Worm (Caenorhabditis elegans) whole organism, mixed stage, embryonic: ENCODE measurements around the gene C16C8.26.

Experiments used
- M03D4.4 ChIP-seq: sonication (generic microtip); optimal IDR thresholded peaks from 2 replicates; lab custom pipeline; 2017; ENCODE audit warnings: mild to moderate bottlenecking, missing genetic modification characterization, missing compliant biosample characterization
- bed-3 ChIP-seq: fragments of 200-800 bp; sonication (Bioruptor generic); optimal IDR thresholded peaks from 3 replicates; lab custom pipeline; 2018; ENCODE audit warnings: mild to moderate bottlenecking, missing genetic modification characterization, moderate library complexity, missing compliant biosample characterization
- blmp-1 ChIP-seq: fragments of 150-350 bp; optimal IDR thresholded peaks from 2 replicates; lab custom pipeline; 2014; ENCODE audit warnings: missing biosample characterization, missing genetic modification characterization
- ceh-39 ChIP-seq: fragments of 150-350 bp; optimal IDR thresholded peaks from 2 replicates; lab custom pipeline; 2014; ENCODE audit warnings: missing biosample characterization, missing genetic modification characterization
- ceh-43 ChIP-seq: fragments of 200-800 bp; sonication (Bioruptor generic); optimal IDR thresholded peaks from 2 replicates; lab custom pipeline; 2018; ENCODE audit warnings: mild to moderate bottlenecking, missing genetic modification characterization, moderate library complexity, missing compliant biosample characterization
- ceh-83 ChIP-seq: fragments of 200-800 bp; sonication (Bioruptor generic); optimal IDR thresholded peaks from 2 replicates; lab custom pipeline; 2018; ENCODE audit warnings: mild to moderate bottlenecking, missing genetic modification characterization, missing compliant biosample characterization
- ces-1 ChIP-seq: fragments of 150-350 bp; optimal IDR thresholded peaks from 2 replicates; lab custom pipeline; 2014; ENCODE audit warnings: missing biosample characterization, missing genetic modification reagents, missing genetic modification characterization
- cnd-1 ChIP-seq: fragments of 200-800 bp; sonication (Bioruptor generic); optimal IDR thresholded peaks from 2 replicates; lab custom pipeline; 2018; ENCODE audit warnings: mild to moderate bottlenecking, missing genetic modification characterization, missing compliant biosample characterization
- drap-1 ChIP-seq: fragments of 200-800 bp; sonication (Bioruptor generic); optimal IDR thresholded peaks from 3 replicates; lab custom pipeline; 2018; ENCODE audit warnings: mild to moderate bottlenecking, missing genetic modification characterization, missing compliant biosample characterization
- elt-1 ChIP-seq: sonication (generic microtip); optimal IDR thresholded peaks from 2 replicates; lab custom pipeline; 2017; ENCODE audit warnings: missing genetic modification characterization, mild to moderate bottlenecking, missing compliant biosample characterization, antibody characterized with exemption, moderate library complexity, borderline replicate concordance; ENCODE audit not compliant: insufficient read depth
- flh-1 ChIP-seq: fragments of 200-800 bp; sonication (Bioruptor generic); optimal IDR thresholded peaks from 2 replicates; lab custom pipeline; 2018; ENCODE audit warnings: mild to moderate bottlenecking, missing genetic modification characterization, moderate library complexity, missing compliant biosample characterization
- lin-13 ChIP-seq: fragments of 150-350 bp; optimal IDR thresholded peaks from 2 replicates; lab custom pipeline; 2014; ENCODE audit warnings: missing biosample characterization, missing genetic modification characterization
- lin-32 ChIP-seq: fragments of 200-800 bp; sonication (Bioruptor generic); optimal IDR thresholded peaks from 2 replicates; lab custom pipeline; 2018; ENCODE audit warnings: mild to moderate bottlenecking, missing genetic modification characterization, missing compliant biosample characterization
- lsy-2 ChIP-seq: fragments of 150-350 bp; optimal IDR thresholded peaks from 2 replicates; lab custom pipeline; 2014; ENCODE audit warnings: missing biosample characterization, missing genetic modification characterization
- mab-5 ChIP-seq: fragments of 150-350 bp; optimal IDR thresholded peaks from 2 replicates; lab custom pipeline; 2014; ENCODE audit warnings: missing biosample characterization, missing genetic modification characterization
- mep-1 ChIP-seq: fragments of 150-350 bp; optimal IDR thresholded peaks from 2 replicates; lab custom pipeline; 2017; ENCODE audit warnings: missing biosample characterization, missing genetic modification reagents, missing genetic modification characterization, inconsistent platforms
- nhr-12 ChIP-seq: fragments of 150-350 bp; optimal IDR thresholded peaks from 2 replicates; lab custom pipeline; 2014; ENCODE audit warnings: missing biosample characterization, missing genetic modification characterization
- nhr-2 ChIP-seq: fragments of 150-350 bp; optimal IDR thresholded peaks from 2 replicates; lab custom pipeline; 2014; ENCODE audit warnings: missing biosample characterization, missing genetic modification characterization
- nhr-237 ChIP-seq: fragments of 150-350 bp; optimal IDR thresholded peaks from 2 replicates; lab custom pipeline; 2014; ENCODE audit warnings: missing biosample characterization, missing genetic modification characterization
- nhr-28 ChIP-seq: fragments of 150-350 bp; optimal IDR thresholded peaks from 2 replicates; lab custom pipeline; 2014; ENCODE audit warnings: missing biosample characterization, missing genetic modification characterization
- pha-4 ChIP-seq: fragments of 150-350 bp; optimal IDR thresholded peaks from 2 replicates; lab custom pipeline; 2018; ENCODE audit warnings: missing biosample characterization, missing genetic modification reagents, missing genetic modification characterization
- sem-2 ChIP-seq: fragments of 200-800 bp; sonication (Bioruptor generic); optimal IDR thresholded peaks from 2 replicates; lab custom pipeline; 2018; ENCODE audit warnings: mild to moderate bottlenecking, missing genetic modification characterization, missing compliant biosample characterization
- snpc-4 ChIP-seq: fragments of 150-350 bp; optimal IDR thresholded peaks from 2 replicates; lab custom pipeline; 2014; ENCODE audit warnings: missing biosample characterization, missing genetic modification characterization
- tbx-8 ChIP-seq: fragments of 200-800 bp; sonication (Bioruptor generic); optimal IDR thresholded peaks from 2 replicates; lab custom pipeline; 2018; ENCODE audit warnings: mild to moderate bottlenecking, missing genetic modification characterization, moderate library complexity, missing compliant biosample characterization
- unc-120 ChIP-seq: sonication (generic microtip); optimal IDR thresholded peaks from 2 replicates; lab custom pipeline; 2017; ENCODE audit warnings: missing genetic modification characterization, missing compliant biosample characterization; ENCODE audit not compliant: poor library complexity, severe bottlenecking
- unc-62 ChIP-seq: fragments of 150-350 bp; optimal IDR thresholded peaks from 2 replicates; lab custom pipeline; 2014; ENCODE audit warnings: missing biosample characterization, missing genetic modification reagents, missing genetic modification characterization
- zip-8 ChIP-seq: fragments of 150-350 bp; optimal IDR thresholded peaks from 2 replicates; lab custom pipeline; 2014; ENCODE audit warnings: missing biosample characterization, missing genetic modification characterization

C16C8.26 gene

ce11 chrII:3416528-3416927, 41.6 kb downstream of the C16C8.26 start, which contains the start of gene nep-6:
TSS of gene nep-6 (plus strand) at chrII:3416828.
- TF ChIP-seq lin-32 (GFP tag; lab: Kevin White, UChicago): no peak
- TF ChIP-seq ces-1 (GFP tag; lab: Kevin White, UChicago): no peak
- TF ChIP-seq bed-3 (GFP tag; lab: Kevin White, UChicago): no peak
- TF ChIP-seq blmp-1 (tag; lab: Kevin White, UChicago): no peak
- no peak for TF ChIP-seq lin-13
- TF ChIP-seq ceh-43 (GFP tag; lab: Kevin White, UChicago): no peak
- no peak for TF ChIP-seq nhr-12
- no peak for TF ChIP-seq elt-1 (tag; lab: Kevin White, UChicago)
- no peak for TF ChIP-seq flh-1 (GFP tag; lab: Kevin White, UChicago)
- TF ChIP-seq mep-1 (tag; lab: Kevin White, UChicago): no peak
- TF ChIP-seq zip-8 (tag; lab: Kevin White, UChicago): no peak
- TF ChIP-seq snpc-4 (tag; lab: Kevin White, UChicago): no peak
- no peak for TF ChIP-seq ceh-83 (GFP tag; lab: Kevin White, UChicago)
- TF ChIP-seq unc-120 (tag; lab: Kevin White, UChicago): no peak
- no peak for TF ChIP-seq M03D4.4 (tag; lab: Kevin White, UChicago)
- no peak for TF ChIP-seq nhr-28
- no peak for TF ChIP-seq cnd-1 (tag; lab: Kevin White, UChicago)
- TF ChIP-seq tbx-8 (GFP tag; lab: Kevin White, UChicago): no peak
- TF ChIP-seq lsy-2: no peak
- no peak for TF ChIP-seq pha-4

- TF ChIP-seq unc-120 (tag; lab: Kevin White, UChicago) (no peak), lin-13 (no peak), unc-62 (GFP tag; lab: Kevin White, UChicago) (no peak), ceh-43 (GFP tag; lab: Kevin White, UChicago) (no peak), flh-1 (GFP tag; lab: Kevin White, UChicago) (no peak), tbx-8 (GFP tag; lab: Kevin White, UChicago) (no peak), sem-2 (GFP tag; lab: Kevin White, UChicago) (no peak), elt-1 (tag; lab: Kevin White, UChicago) (no peak), ceh-39 (no peak), mab-5 (tag; lab: Kevin White, UChicago) (no peak), nhr-28 (no peak), nhr-2 (tag; lab: Kevin White, UChicago) (no peak), lsy-2 (no peak), bed-3 (GFP tag; lab: Kevin White, UChicago) (no peak), drap-1 (GFP tag; lab: Kevin White, UChicago) (no peak), nhr-237 (tag; lab: Kevin White, UChicago) (no peak), nhr-12 (no peak), blmp-1 (tag; lab: Kevin White, UChicago) (no peak)
Measured at ce11 chrII:3414383-3414910, 43.7 kb downstream of the C16C8.26 start, which contains the start of the genes F18A12.7 and F18A12.2. TSS of gene F18A12.7 (minus strand) at chrII:3414483. TSS of gene F18A12.2 (plus strand) at chrII:3414860.
